Worm (Caenorhabditis elegans) whole organism, L1 larva: ENCODE results near the gene srw-26.

Source experiments
- aly-2 ChIP-seq: fragments of 150-350 bp; optimal IDR thresholded peaks from 2 replicates; lab custom pipeline; 2014; ENCODE audit warnings: missing biosample characterization, missing genetic modification characterization
- ceh-88 ChIP-seq: fragments of 200-800 bp; sonication (Bioruptor generic); IDR thresholded peaks from 2 replicates; pipeline ENCODE4 v1.3.6; 2022; ENCODE audit warnings: missing genetic modification characterization, missing compliant biosample characterization
- ceh-90 ChIP-seq: sonication (generic microtip); optimal IDR thresholded peaks from 2 replicates; lab custom pipeline; 2016; ENCODE audit warnings: missing genetic modification characterization, missing compliant biosample characterization
- ces-1 ChIP-seq: fragments of 150-350 bp; optimal IDR thresholded peaks from 2 replicates; lab custom pipeline; 2014; ENCODE audit warnings: missing biosample characterization, missing genetic modification reagents, missing genetic modification characterization
- efl-3 ChIP-seq: fragments of 200-800 bp; sonication (Bioruptor generic); optimal IDR thresholded peaks from 2 replicates; lab custom pipeline; 2018; ENCODE audit warnings: mild to moderate bottlenecking, missing genetic modification characterization, missing compliant biosample characterization
- egl-27 ChIP-seq, 2 experiments: fragments of 150-350 bp in 1 of 2; sonication (generic microtip); optimal IDR thresholded peaks; 3 replicates each; lab custom pipeline; 2017 to 2018; ENCODE audit warnings: missing biosample characterization in 2 of 2, missing genetic modification characterization in 2 of 2, missing genetic modification reagents in 2 of 2
- fkh-10 ChIP-seq: sonication (generic microtip); optimal IDR thresholded peaks from 2 replicates; lab custom pipeline; 2017; ENCODE audit warnings: missing biosample characterization, missing genetic modification reagents, missing genetic modification characterization
- lin-14 ChIP-seq: fragments of 200-800 bp; sonication (Bioruptor generic); optimal IDR thresholded peaks from 2 replicates; lab custom pipeline; 2018; ENCODE audit warnings: mild to moderate bottlenecking, missing genetic modification characterization, moderate library complexity, missing compliant biosample characterization
- lin-39 ChIP-seq: fragments of 150-350 bp; optimal IDR thresholded peaks from 2 replicates; lab custom pipeline; 2014; ENCODE audit warnings: missing biosample characterization, missing genetic modification reagents, missing genetic modification characterization
- nhr-237 ChIP-seq: fragments of 150-350 bp; optimal IDR thresholded peaks from 2 replicates; lab custom pipeline; 2014; ENCODE audit warnings: missing biosample characterization, missing genetic modification characterization
- skn-1 ChIP-seq: fragments of 150-350 bp; optimal IDR thresholded peaks from 2 replicates; lab custom pipeline; 2014; ENCODE audit warnings: missing biosample characterization, missing genetic modification characterization
- unc-98 ChIP-seq: fragments of 200-800 bp; sonication (Bioruptor generic); IDR thresholded peaks from 2 replicates; pipeline ENCODE4 v1.3.6; 2022; ENCODE audit warnings: missing genetic modification characterization, missing compliant biosample characterization
- ztf-11 ChIP-seq, 2 experiments: sonication (generic microtip); optimal IDR thresholded peaks; 2 replicates each; lab custom pipeline; 2016 to 2017; ENCODE audit warnings: missing genetic modification characterization in 2 of 2, missing biosample characterization in 1 of 2, missing compliant biosample characterization in 1 of 2

DNA sequence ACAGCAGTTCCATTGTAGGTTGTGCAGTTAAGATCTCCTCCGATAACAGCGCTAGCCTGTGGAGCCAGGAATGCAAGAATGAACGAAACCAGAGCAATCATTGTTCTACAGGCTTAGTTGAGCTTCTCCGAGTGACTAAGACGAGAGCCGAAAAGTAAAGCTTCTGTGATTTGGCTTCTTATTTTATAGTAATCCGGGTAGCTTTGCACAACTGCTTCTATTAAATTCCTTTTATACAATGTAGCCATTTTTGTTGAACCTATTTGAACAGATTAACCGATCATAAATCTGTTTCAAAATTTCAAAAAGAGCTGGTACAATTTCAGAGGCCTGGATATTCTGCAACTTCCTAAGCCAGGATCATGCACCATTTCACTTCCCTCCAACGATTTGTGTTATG lies 14.8 kb downstream of the srw-26 start, which contains the start of gene F35E8.9:
- no peak for TF ChIP-seq ztf-11 (tag; optimal IDR thresholded peaks at IDR 0.05; lab: Kevin White, UChicago)
- no peak for TF ChIP-seq efl-3 (GFP tag; lab: Kevin White, UChicago)
- no peak for TF ChIP-seq fkh-10 (GFP tag; lab: Kevin White, UChicago)
- TF ChIP-seq ces-1 (GFP tag; lab: Kevin White, UChicago) = no peak
- TF ChIP-seq ceh-90 (tag; lab: Kevin White, UChicago) = no peak
- TF ChIP-seq nhr-237 (tag; lab: Kevin White, UChicago) = no peak
- TF ChIP-seq skn-1 (tag; lab: Kevin White, UChicago) = no peak
- no peak for TF ChIP-seq lin-14 (GFP tag; lab: Kevin White, UChicago)
- no peak for TF ChIP-seq unc-98 (GFP tag; lab: Robert Waterston, UW)
- TF ChIP-seq aly-2 (tag; lab: Kevin White, UChicago) = no peak
- no peak for TF ChIP-seq ceh-88 (GFP tag; lab: Robert Waterston, UW)
- no peak for TF ChIP-seq egl-27 (tag; optimal IDR thresholded peaks at IDR 0.05; lab: Kevin White, UChicago)
- no peak for TF ChIP-seq lin-39 (tag; lab: Kevin White, UChicago)
